Worm (Caenorhabditis elegans): Measurements from ENCODE around the gene F31E3.2.

- TF ChIP-seq zag-1 (tag; optimal IDR thresholded peaks at IDR 0.05): no peak
- TF ChIP-seq jun-1 (tag; optimal IDR thresholded peaks at IDR 0.05): no peak
- no peak for TF ChIP-seq ztf-4 (tag; optimal IDR thresholded peaks at IDR 0.05)
- TF ChIP-seq nhr-237 (tag; optimal IDR thresholded peaks at IDR 0.05): no peak
- TF ChIP-seq sea-2 (GFP tag; optimal IDR thresholded peaks at IDR 0.05): no peak
- TF ChIP-seq ama-1 (optimal IDR thresholded peaks at IDR 0.05): no peak
- TF ChIP-seq nfya-1 (tag; optimal IDR thresholded peaks at IDR 0.05; ENCODE audit: insufficient read depth): peak; percentile 21
- no peak for TF ChIP-seq snpc-4 (tag; optimal IDR thresholded peaks at IDR 0.05)
- TF ChIP-seq skn-1 (tag; optimal IDR thresholded peaks at IDR 0.05): no peak
- no peak for TF ChIP-seq aly-2 (tag; optimal IDR thresholded peaks at IDR 0.05)
Observed at ce11 chrIII:6961937-6962504, 11.8 kb upstream of the F31E3.2 start, which contains the start of the genes rpn-6.1 and F57B9.1.
